Fruit fly (Drosophila melanogaster): Measurements from ENCODE around the gene cad.

DNA sequence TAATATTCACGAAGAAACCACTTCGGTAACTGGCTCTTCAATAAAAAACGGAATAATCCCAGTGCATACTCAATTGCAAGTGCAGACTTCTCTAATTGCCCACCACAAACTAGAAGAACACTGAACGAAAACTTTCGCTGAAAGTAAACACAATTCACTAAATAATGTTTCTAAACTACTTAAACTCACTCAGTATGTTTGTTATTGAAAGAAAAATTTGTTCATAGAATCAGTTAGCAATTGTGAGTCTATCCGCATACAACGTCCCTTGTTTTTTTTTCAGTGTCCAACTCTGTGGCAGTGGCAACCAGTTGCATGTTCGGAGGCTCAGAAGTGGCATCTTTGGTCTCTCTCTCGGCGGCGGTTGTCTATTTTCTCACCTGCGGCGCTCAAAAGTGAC lies 49.1 kb upstream of the cad start:
- TF ChIP-seq CG1620 (GFP tag; optimal IDR thresholded peaks at IDR 0.05) (no peak), tj (GFP tag; optimal IDR thresholded peaks at IDR 0.05) (no peak), bab1 (GFP tag; optimal IDR thresholded peaks at IDR 0.05) (no peak), Mnt (GFP tag; optimal IDR thresholded peaks at IDR 0.05) (no peak), Crg-1 (GFP tag; optimal IDR thresholded peaks at IDR 0.05) (no peak), cnc (optimal IDR thresholded peaks at IDR 0.05) (no peak), CG7045 (GFP tag; optimal IDR thresholded peaks at IDR 0.05) (no peak), toe (GFP tag; optimal IDR thresholded peaks at IDR 0.05) (no peak), pad (GFP tag; optimal IDR thresholded peaks at IDR 0.05) (no peak), CG7101 (tag; optimal IDR thresholded peaks at IDR 0.05) (no peak), Hr96 (GFP tag; optimal IDR thresholded peaks at IDR 0.05) (no peak), CG14711 (tag; optimal IDR thresholded peaks at IDR 0.05) (no peak), CG33017 (tag; optimal IDR thresholded peaks at IDR 0.05) (no peak)
